Fruit fly (Drosophila melanogaster): Measurements from ENCODE around the gene RhoGDI.

The RhoGDI gene

DNA sequence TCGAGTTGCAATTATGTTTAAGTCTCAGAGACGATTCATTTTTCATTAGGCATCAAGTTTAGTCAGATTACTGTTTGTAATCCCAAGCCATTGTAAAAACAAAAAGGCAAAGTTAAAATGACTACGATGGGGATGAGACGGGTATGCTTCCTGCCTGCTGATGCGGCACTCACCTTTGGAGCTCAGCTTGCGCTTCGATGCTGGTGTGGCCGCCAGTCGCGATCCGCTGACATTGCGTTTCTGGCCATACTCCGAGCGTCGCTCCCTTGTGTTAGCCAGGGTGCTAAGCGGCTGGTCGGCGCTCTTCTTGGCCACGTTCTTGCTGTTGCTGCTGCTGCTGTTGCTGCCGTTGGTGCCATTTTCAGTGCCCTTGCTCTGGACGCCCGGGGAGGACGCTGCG, 8.6 kb upstream of the RhoGDI start:
- TF ChIP-seq Hr78 (GFP tag; optimal IDR thresholded peaks at IDR 0.05) (no peak), rgr (GFP tag; optimal IDR thresholded peaks at IDR 0.05) (no peak), Hnf4 (GFP tag; optimal IDR thresholded peaks at IDR 0.05) (no peak), CG9705 (GFP tag; optimal IDR thresholded peaks at IDR 0.05) (no peak), usp (GFP tag; optimal IDR thresholded peaks at IDR 0.05) (no peak), dmrt93B (GFP tag; optimal IDR thresholded peaks at IDR 0.05) (no peak), lola (GFP tag; optimal IDR thresholded peaks at IDR 0.05) (no peak), jim (GFP tag; optimal IDR thresholded peaks at IDR 0.05) (no peak), ey (GFP tag; optimal IDR thresholded peaks at IDR 0.05) (no peak), Rel (GFP tag; optimal IDR thresholded peaks at IDR 0.05) (no peak), Rel (tag; optimal IDR thresholded peaks at IDR 0.05) (no peak), OdsH (GFP tag; optimal IDR thresholded peaks at IDR 0.05) (no peak)

- TF ChIP-seq tai (GFP tag; optimal IDR thresholded peaks at IDR 0.05) (no peak), lola (GFP tag; optimal IDR thresholded peaks at IDR 0.05) (no peak), Dif (GFP tag; optimal IDR thresholded peaks at IDR 0.05; ENCODE audit: partially characterized antibody) (peak; percentile 99), Hr78 (GFP tag; optimal IDR thresholded peaks at IDR 0.05) (no peak), dl (GFP tag; optimal IDR thresholded peaks at IDR 0.05; ENCODE audit: insufficient read depth in 1 of 2, partially characterized antibody in 2 of 2) (peak; percentile 86 to 96), Jra (GFP tag; optimal IDR thresholded peaks at IDR 0.05) (peak; percentile 47), psq (GFP tag; optimal IDR thresholded peaks at IDR 0.05) (peak; percentile 58), usp (GFP tag; optimal IDR thresholded peaks at IDR 0.05) (no peak), Dfd (GFP tag; optimal IDR thresholded peaks at IDR 0.05) (no peak), Hr83 (GFP tag; optimal IDR thresholded peaks at IDR 0.05; ENCODE audit: poor library complexity, severe bottlenecking) (no peak), N (GFP tag; optimal IDR thresholded peaks at IDR 0.05) (no peak), sage (GFP tag; optimal IDR thresholded peaks at IDR 0.05) (no peak), Sp1 (GFP tag; optimal IDR thresholded peaks at IDR 0.05) (peak; percentile 59), CG32264 (GFP tag; optimal IDR thresholded peaks at IDR 0.05) (peak; percentile 25), Abd-B (GFP tag; optimal IDR thresholded peaks at IDR 0.05) (no peak), CG9705 (GFP tag; optimal IDR thresholded peaks at IDR 0.05) (peak; percentile 65), brk (GFP tag; optimal IDR thresholded peaks at IDR 0.05) (no peak), OdsH (GFP tag; optimal IDR thresholded peaks at IDR 0.05) (peak; percentile 19), jim (GFP tag; optimal IDR thresholded peaks at IDR 0.05) (no peak), Myc (optimal IDR thresholded peaks at IDR 0.05) (peak; percentile 62), Vsx2 (GFP tag; optimal IDR thresholded peaks at IDR 0.05; ENCODE audit: partially characterized antibody) (peak; percentile 100), GATAd (GFP tag; optimal IDR thresholded peaks at IDR 0.05) (no peak), sv (GFP tag; optimal IDR thresholded peaks at IDR 0.05) (peak; percentile 73), ey (GFP tag; optimal IDR thresholded peaks at IDR 0.05) (peak; percentile 52), h (GFP tag; optimal IDR thresholded peaks at IDR 0.05) (peak; percentile 75), Mio (GFP tag; optimal IDR thresholded peaks at IDR 0.05) (no peak), dsf (GFP tag; optimal IDR thresholded peaks at IDR 0.05; ENCODE audit: borderline replicate concordance) (peak; percentile 54), woc (GFP tag; optimal IDR thresholded peaks at IDR 0.05) (no peak), pan (optimal IDR thresholded peaks at IDR 0.05) (no peak), dmrt93B (GFP tag; optimal IDR thresholded peaks at IDR 0.05) (no peak), fru (GFP tag; optimal IDR thresholded peaks at IDR 0.05) (no peak), Hnf4 (GFP tag; optimal IDR thresholded peaks at IDR 0.05) (no peak), rgr (GFP tag; optimal IDR thresholded peaks at IDR 0.05) (peak; percentile 76), br (GFP tag; optimal IDR thresholded peaks at IDR 0.05) (no peak), Rel (GFP tag; optimal IDR thresholded peaks at IDR 0.05) (no peak), Rel (tag; optimal IDR thresholded peaks at IDR 0.05) (peak; percentile 29), CrebA (GFP tag; optimal IDR thresholded peaks at IDR 0.05; ENCODE audit: borderline replicate concordance) (no peak), HLH106 (tag; optimal IDR thresholded peaks at IDR 0.05) (peak; percentile 70), foxo (GFP tag; optimal IDR thresholded peaks at IDR 0.05) (peak in 1 of 2 experiments; percentile 73)
Measured at dm6 chr3L:19922833-19923745, 5.5 kb upstream of the RhoGDI start, which contains the start of gene Pfdn6. Gene Pfdn6 (plus strand): TSS chr3L:19923671.

Data from whole organism, wandering third instar larva.